Fruit fly (Drosophila melanogaster) whole organism, embryonic: ENCODE data around the gene CG11158.

ENCODE experiments used
- ATbp ChIP-seq: fragments of 200-800 bp; sonication (Bioruptor generic); optimal IDR thresholded peaks from 2 replicates; lab custom pipeline; 2017; ENCODE audit warnings: missing biosample characterization, mild to moderate bottlenecking, missing genetic modification characterization, missing genetic modification reagents
- Abd-B ChIP-seq: fragments of 200-800 bp; sonication (Bioruptor generic); optimal IDR thresholded peaks from 2 replicates; lab custom pipeline; 2018; ENCODE audit warnings: missing biosample characterization, mild to moderate bottlenecking, missing genetic modification characterization, moderate library complexity
- CG10209 ChIP-seq: fragments of 200-800 bp; sonication (Bioruptor generic); optimal IDR thresholded peaks from 3 replicates; lab custom pipeline; 2017; ENCODE audit warnings: missing biosample characterization, mild to moderate bottlenecking, missing genetic modification characterization, missing genetic modification reagents
- CG1024 ChIP-seq: fragments of 200-800 bp; sonication (Bioruptor generic); IDR thresholded peaks from 2 replicates; pipeline ENCODE4 v1.3.6; 2022; ENCODE audit warnings: missing biosample characterization, missing genetic modification characterization
- CG10274 ChIP-seq: fragments of 200-800 bp; sonication (Bioruptor generic); optimal IDR thresholded peaks from 3 replicates; lab custom pipeline; 2017; ENCODE audit warnings: missing biosample characterization, mild to moderate bottlenecking, missing genetic modification characterization
- CG10959 ChIP-seq: fragments of 200-800 bp; sonication (Bioruptor generic); IDR thresholded peaks from 2 replicates; pipeline ENCODE4 v1.3.6; 2022; ENCODE audit warnings: missing biosample characterization, missing genetic modification characterization
- CG11695 ChIP-seq: fragments of 200-800 bp; sonication (Bioruptor generic); IDR thresholded peaks from 3 replicates; pipeline ENCODE4 v1.3.6; 2022; ENCODE audit warnings: missing biosample characterization, missing genetic modification characterization
- CG12659 ChIP-seq: fragments of 200-800 bp; sonication (Bioruptor generic); optimal IDR thresholded peaks from 3 replicates; lab custom pipeline; 2017; ENCODE audit warnings: mild to moderate bottlenecking, missing biosample characterization, missing genetic modification reagents, missing genetic modification characterization
- CG14014 ChIP-seq: fragments of 200-800 bp; sonication (Bioruptor generic); IDR thresholded peaks from 2 replicates; pipeline ENCODE4 v1.3.6; 2022; ENCODE audit warnings: missing biosample characterization, missing genetic modification characterization
- CG14050 ChIP-seq: fragments of 200-800 bp; sonication (Bioruptor generic); IDR thresholded peaks from 3 replicates; pipeline ENCODE4 v1.3.6; 2022; ENCODE audit warnings: missing biosample characterization, missing genetic modification characterization
- CG14860 ChIP-seq: fragments of 200-800 bp; sonication (Bioruptor generic); IDR thresholded peaks from 3 replicates; pipeline ENCODE4 v1.3.6; 2022; ENCODE audit warnings: missing biosample characterization, missing genetic modification characterization; ENCODE audit not compliant: partially characterized antibody
- CG15514 ChIP-seq: fragments of 200-800 bp; sonication (Bioruptor generic); optimal IDR thresholded peaks from 3 replicates; lab custom pipeline; 2017; ENCODE audit warnings: missing biosample characterization, missing genetic modification characterization, mild to moderate bottlenecking, moderate library complexity, missing genetic modification reagents
- CG16779 ChIP-seq: fragments of 200-800 bp; sonication (Bioruptor generic); IDR thresholded peaks from 2 replicates; pipeline ENCODE4 v1.3.6; 2022; ENCODE audit warnings: missing biosample characterization, missing genetic modification characterization
- CG17328 ChIP-seq: fragments of 200-800 bp; sonication (Bioruptor generic); IDR thresholded peaks from 2 replicates; pipeline ENCODE4 v1.3.6; 2022; ENCODE audit warnings: missing biosample characterization, missing genetic modification characterization
- CG32767 ChIP-seq: fragments of 200-800 bp; sonication (Bioruptor generic); IDR thresholded peaks from 2 replicates; pipeline ENCODE4 v1.3.6; 2022; ENCODE audit warnings: missing biosample characterization, missing genetic modification characterization
- CG34224 ChIP-seq: fragments of 200-800 bp; sonication (Bioruptor generic); IDR thresholded peaks from 3 replicates; pipeline ENCODE4 v1.3.6; 2022; ENCODE audit warnings: missing biosample characterization, missing genetic modification characterization; ENCODE audit not compliant: partially characterized antibody
- CG7357 ChIP-seq: fragments of 200-800 bp; sonication (Bioruptor generic); IDR thresholded peaks from 3 replicates; pipeline ENCODE4 v1.3.6; 2022; ENCODE audit warnings: missing biosample characterization, missing genetic modification characterization
- CG7839 ChIP-seq: fragments of 200-800 bp; sonication (Bioruptor generic); optimal IDR thresholded peaks from 3 replicates; lab custom pipeline; 2018; ENCODE audit warnings: missing biosample characterization, mild to moderate bottlenecking, missing genetic modification characterization, moderate library complexity
- CG7987 ChIP-seq: fragments of 200-800 bp; sonication (Bioruptor generic); optimal IDR thresholded peaks from 2 replicates; lab custom pipeline; 2018; ENCODE audit warnings: missing biosample characterization, mild to moderate bottlenecking, missing genetic modification characterization, moderate library complexity
- CG8388 ChIP-seq: fragments of 200-800 bp; sonication (Bioruptor generic); optimal IDR thresholded peaks from 2 replicates; lab custom pipeline; 2019; ENCODE audit warnings: missing biosample characterization, mild to moderate bottlenecking, missing genetic modification characterization, moderate library complexity
- CG8924 ChIP-seq: fragments of 200-800 bp; optimal IDR thresholded peaks from 3 replicates; lab custom pipeline; 2019; ENCODE audit warnings: missing biosample characterization, mild to moderate bottlenecking, missing genetic modification characterization, moderate library complexity
- CkIIα-i1 ChIP-seq: fragments of 200-800 bp; sonication (Bioruptor generic); IDR thresholded peaks from 2 replicates; pipeline ENCODE4 v1.3.6; 2022; ENCODE audit warnings: missing biosample characterization, missing genetic modification characterization
- Dek ChIP-seq: fragments of 200-800 bp; sonication (Bioruptor generic); optimal IDR thresholded peaks from 3 replicates; lab custom pipeline; 2019; ENCODE audit warnings: missing biosample characterization, mild to moderate bottlenecking, missing genetic modification characterization, moderate library complexity
- Fer3 ChIP-seq: fragments of 200-800 bp; sonication (Bioruptor generic); optimal IDR thresholded peaks from 2 replicates; lab custom pipeline; 2018; ENCODE audit warnings: missing biosample characterization, mild to moderate bottlenecking, missing genetic modification characterization, moderate library complexity
- Hmr ChIP-seq: fragments of 200-800 bp; sonication (Bioruptor generic); optimal IDR thresholded peaks from 3 replicates; lab custom pipeline; 2017; ENCODE audit warnings: mild to moderate bottlenecking, missing biosample characterization, missing genetic modification reagents, missing genetic modification characterization
- Kr ChIP-seq: fragments of 200-800 bp; sonication (Bioruptor generic); optimal IDR thresholded peaks from 2 replicates; lab custom pipeline; 2017; ENCODE audit warnings: missing biosample characterization, mild to moderate bottlenecking, missing genetic modification characterization
- PHDP ChIP-seq: fragments of 200-800 bp; sonication (Bioruptor generic); optimal IDR thresholded peaks from 3 replicates; lab custom pipeline; 2018; ENCODE audit warnings: missing biosample characterization, mild to moderate bottlenecking, missing genetic modification characterization, moderate library complexity
- Scr ChIP-seq: fragments of 200-800 bp; sonication (Bioruptor generic); IDR thresholded peaks from 2 replicates; pipeline ENCODE4 v1.3.6; 2022; ENCODE audit warnings: missing biosample characterization, missing genetic modification characterization; ENCODE audit not compliant: partially characterized antibody
- Xbp1 ChIP-seq: fragments of 200-800 bp; sonication (Bioruptor generic); optimal IDR thresholded peaks from 3 replicates; lab custom pipeline; 2016; ENCODE audit warnings: missing biosample characterization, mild to moderate bottlenecking, missing genetic modification characterization
- amos ChIP-seq: fragments of 200-800 bp; sonication (Bioruptor generic); IDR thresholded peaks from 2 replicates; pipeline ENCODE4 v1.3.6; 2022; ENCODE audit warnings: missing biosample characterization, missing genetic modification characterization; ENCODE audit not compliant: partially characterized antibody
- az2 ChIP-seq: fragments of 200-800 bp; sonication (Bioruptor generic); optimal IDR thresholded peaks from 3 replicates; lab custom pipeline; 2016; ENCODE audit warnings: missing biosample characterization, missing genetic modification characterization
- dmrt99B ChIP-seq: fragments of 200-800 bp; sonication (Bioruptor generic); optimal IDR thresholded peaks from 2 replicates; lab custom pipeline; 2018; ENCODE audit warnings: missing biosample characterization, mild to moderate bottlenecking, missing genetic modification characterization, moderate library complexity
- en ChIP-seq: fragments of 200-800 bp; sonication (Bioruptor generic); optimal IDR thresholded peaks from 2 replicates; lab custom pipeline; 2016; ENCODE audit warnings: missing biosample characterization, missing genetic modification characterization
- exex ChIP-seq: fragments of 200-800 bp; sonication (Bioruptor generic); optimal IDR thresholded peaks from 4 replicates; lab custom pipeline; 2018; ENCODE audit warnings: missing biosample characterization, mild to moderate bottlenecking, missing genetic modification characterization, moderate library complexity
- fd96Cb ChIP-seq: fragments of 200-800 bp; sonication (Bioruptor generic); optimal IDR thresholded peaks from 2 replicates; lab custom pipeline; 2018; ENCODE audit warnings: missing biosample characterization, mild to moderate bottlenecking, missing genetic modification characterization, moderate library complexity
- gsb ChIP-seq: fragments of 200-800 bp; sonication (Bioruptor generic); IDR thresholded peaks from 2 replicates; pipeline ENCODE4 v1.3.6; 2022; ENCODE audit warnings: missing biosample characterization, missing genetic modification characterization
- hkb ChIP-seq, 2 experiments: fragments of 200-800 bp in 1 of 2; fragments of >200 bp in 1 of 2; sonication (Bioruptor generic) in 1 of 2; IDR thresholded peaks in 1 of 2; optimal IDR thresholded peaks in 1 of 2; 2 replicates each; pipeline versions ENCODE4 v1.3.6 to Lab custom; 2017 to 2022; ENCODE audit warnings: missing biosample characterization in 1 of 2, missing genetic modification characterization in 1 of 2
- ind ChIP-seq: fragments of 200-800 bp; sonication (Bioruptor generic); optimal IDR thresholded peaks from 3 replicates; lab custom pipeline; 2016; ENCODE audit warnings: missing biosample characterization, missing genetic modification characterization
- jigr1 ChIP-seq: fragments of 200-800 bp; sonication (Bioruptor generic); IDR thresholded peaks from 3 replicates; pipeline ENCODE4 v1.3.6; 2022; ENCODE audit warnings: missing biosample characterization, missing genetic modification characterization
- knrl ChIP-seq: fragments of 200-800 bp; sonication (Bioruptor generic); IDR thresholded peaks from 3 replicates; pipeline ENCODE4 v1.3.6; 2022; ENCODE audit warnings: missing biosample characterization, missing genetic modification characterization; ENCODE audit not compliant: partially characterized antibody
- lov ChIP-seq, 2 experiments: fragments of 200-800 bp in 1 of 2; fragments of >200 bp in 1 of 2; sonication (Bioruptor generic) in 1 of 2; IDR thresholded peaks in 1 of 2; optimal IDR thresholded peaks in 1 of 2; 2 replicates in 1 of 2; 3 replicates in 1 of 2; pipeline versions ENCODE4 v1.3.6 to Lab custom; 2017 to 2022; ENCODE audit warnings: missing biosample characterization in 1 of 2, missing genetic modification characterization in 1 of 2
- pfk ChIP-seq: fragments of 200-800 bp; sonication (Bioruptor generic); optimal IDR thresholded peaks from 2 replicates; lab custom pipeline; 2018; ENCODE audit warnings: missing biosample characterization, mild to moderate bottlenecking, missing genetic modification characterization, moderate library complexity
- phol ChIP-seq: fragments of 200-800 bp; sonication (Bioruptor generic); optimal IDR thresholded peaks from 3 replicates; lab custom pipeline; 2018; ENCODE audit warnings: missing biosample characterization, mild to moderate bottlenecking, missing genetic modification characterization, moderate library complexity
- row ChIP-seq: fragments of 200-800 bp; sonication (Bioruptor generic); IDR thresholded peaks from 3 replicates; pipeline ENCODE4 v1.3.6; 2022; ENCODE audit warnings: missing biosample characterization, missing genetic modification characterization
- sc ChIP-seq, 3 experiments: fragments of >200 bp in 2 of 3; fragments of 200-800 bp in 1 of 3; sonication (Bioruptor generic) in 1 of 3; optimal IDR thresholded peaks; 2 replicates in 2 of 3; 3 replicates in 1 of 3; lab custom pipeline; 2017; ENCODE audit warnings: mild to moderate bottlenecking in 1 of 3, missing biosample characterization in 1 of 3, missing genetic modification characterization in 1 of 3, missing genetic modification reagents in 1 of 3
- sens ChIP-seq: fragments of 200-800 bp; sonication (Bioruptor generic); peaks from one replicate; lab custom pipeline; 2016; ENCODE audit warnings: missing biosample characterization, missing genetic modification characterization
- unpg ChIP-seq: fragments of 200-800 bp; sonication (Bioruptor generic); optimal IDR thresholded peaks from 3 replicates; lab custom pipeline; 2018; ENCODE audit warnings: missing biosample characterization, mild to moderate bottlenecking, missing genetic modification characterization, moderate library complexity
- wek ChIP-seq: fragments of 200-800 bp; sonication (Bioruptor generic); optimal IDR thresholded peaks from 3 replicates; lab custom pipeline; 2018; ENCODE audit warnings: missing biosample characterization, mild to moderate bottlenecking, missing genetic modification characterization, moderate library complexity

The CG11158 gene

dm6 chrX:13679565-13679964 is 3.2 kb upstream of the CG11158 start (continued):
- no peak for TF ChIP-seq sc (optimal IDR thresholded peaks at IDR 0.05; lab: Kevin White, UChicago)
- no peak for TF ChIP-seq sc (GFP tag; optimal IDR thresholded peaks at IDR 0.05; lab: Kevin White, UChicago)
- TF ChIP-seq CG7987 (GFP tag; lab: Kevin White, UChicago): no peak
- peak; percentile 62 for TF ChIP-seq PHDP (tag; lab: Kevin White, UChicago)
- TF ChIP-seq az2 (GFP tag; lab: Kevin White, UChicago): peak; percentile 15
- TF ChIP-seq exex: no peak
- TF ChIP-seq row: peak; percentile 61
- TF ChIP-seq Kr (GFP tag; lab: Kevin White, UChicago): no peak
- no peak for TF ChIP-seq Hmr
- TF ChIP-seq ind (GFP tag; lab: Kevin White, UChicago): no peak
- TF ChIP-seq knrl (GFP tag; lab: Robert Waterston, UW): no peak
- no peak for TF ChIP-seq CG14050 (GFP tag; lab: Robert Waterston, UW)
- TF ChIP-seq pfk (GFP tag; lab: Kevin White, UChicago): no peak
- no peak for TF ChIP-seq CG14860 (GFP tag; lab: Robert Waterston, UW)
- peak; percentile 45 for TF ChIP-seq CG8388 (GFP tag; lab: Kevin White, UChicago)
- TF ChIP-seq gsb (GFP tag; lab: Robert Waterston, UW): no peak
- peak; percentile 15 for TF ChIP-seq Xbp1 (GFP tag; lab: Kevin White, UChicago)
- no peak for TF ChIP-seq CG16779 (GFP tag; lab: Robert Waterston, UW)
- TF ChIP-seq amos (GFP tag; lab: Robert Waterston, UW): no peak
- no peak for TF ChIP-seq CG10959 (GFP tag; lab: Robert Waterston, UW)
- no peak for TF ChIP-seq CG1024 (GFP tag; lab: Robert Waterston, UW)
- peak; percentile 19 for TF ChIP-seq Fer3 (tag; lab: Kevin White, UChicago)
- peak; percentile 15 for TF ChIP-seq CG12659 (GFP tag; lab: Kevin White, UChicago)
- TF ChIP-seq jigr1 (GFP tag; lab: Robert Waterston, UW): no peak
- no peak for TF ChIP-seq Dek (tag; lab: Kevin White, UChicago)
- TF ChIP-seq lov (optimal IDR thresholded peaks at IDR 0.05; lab: Kevin White, UChicago): no peak
- TF ChIP-seq lov (GFP tag; IDR thresholded peaks at IDR 0.05; lab: Robert Waterston, UW): no peak
- TF ChIP-seq fd96Cb (tag; lab: Kevin White, UChicago): peak; percentile 15
- TF ChIP-seq CG7839 (tag; lab: Kevin White, UChicago): peak; percentile 9
- 0 out of 2 replicates have a peak, but pooled peaks have one; percentile 27 for TF ChIP-seq CG14014
- peak; percentile 40 for TF ChIP-seq dmrt99B (tag; lab: Kevin White, UChicago)
- peak; percentile 15 for TF ChIP-seq ATbp (GFP tag; lab: Kevin White, UChicago)
- peak; percentile 25 for TF ChIP-seq CG10209 (GFP tag; lab: Kevin White, UChicago)
- TF ChIP-seq CG7357 (GFP tag; lab: Robert Waterston, UW): no peak
- no peak for TF ChIP-seq hkb (optimal IDR thresholded peaks at IDR 0.05; lab: Kevin White, UChicago)
- TF ChIP-seq hkb (GFP tag; IDR thresholded peaks at IDR 0.05; lab: Robert Waterston, UW): 0 out of 2 replicates have a peak, but pooled peaks have one; percentile 9
- no peak for TF ChIP-seq wek (GFP tag; lab: Kevin White, UChicago)
- no peak for TF ChIP-seq Scr (GFP tag; lab: Robert Waterston, UW)
- TF ChIP-seq CG11695 (GFP tag; lab: Robert Waterston, UW): peak; percentile 39; the same call in 1 of the 3 replicates
- peak; percentile 44 for TF ChIP-seq phol (tag; lab: Kevin White, UChicago)
- TF ChIP-seq CG34224 (GFP tag; lab: Robert Waterston, UW): no peak
- TF ChIP-seq CG10274 (GFP tag; lab: Kevin White, UChicago): no peak
- no peak for TF ChIP-seq en (GFP tag; lab: Kevin White, UChicago)
- 0 out of 2 replicates have a peak, but pooled peaks have one; percentile 7 for TF ChIP-seq CG17328 (GFP tag; lab: Robert Waterston, UW)
- TF ChIP-seq sens (GFP tag; lab: Kevin White, UChicago): peak; percentile 19
- TF ChIP-seq Abd-B (GFP tag; lab: Kevin White, UChicago): no peak
- TF ChIP-seq CG8924 (tag; lab: Kevin White, UChicago): no peak
- TF ChIP-seq CkIIα-i1: no peak
- 0 out of 2 replicates have a peak, but pooled peaks have one; percentile 10 for TF ChIP-seq CG32767 (GFP tag; lab: Robert Waterston, UW)
- TF ChIP-seq CG15514 (GFP tag; lab: Kevin White, UChicago): no peak
- TF ChIP-seq unpg (GFP tag; lab: Kevin White, UChicago): peak; percentile 53
